Worm (Caenorhabditis elegans): Measurements from ENCODE around the gene Y51A2D.8.

- TF ChIP-seq W03F9.2 (tag; optimal IDR thresholded peaks at IDR 0.05) (no peak), him-1 (tag; optimal IDR thresholded peaks at IDR 0.05) (no peak), dao-5 (tag; optimal IDR thresholded peaks at IDR 0.05) (no peak)
Observed at ce11 chrV:18573199-18573598, 19.5 kb upstream of the Y51A2D.8 start.

Data from whole organism, L4/young adult.